Worm (Caenorhabditis elegans): ENCODE results near the gene bus-12.
A peak's percentile ranks its signal among the peaks of the same experiment; 100 is the strongest.

bus-12 gene

DNA sequence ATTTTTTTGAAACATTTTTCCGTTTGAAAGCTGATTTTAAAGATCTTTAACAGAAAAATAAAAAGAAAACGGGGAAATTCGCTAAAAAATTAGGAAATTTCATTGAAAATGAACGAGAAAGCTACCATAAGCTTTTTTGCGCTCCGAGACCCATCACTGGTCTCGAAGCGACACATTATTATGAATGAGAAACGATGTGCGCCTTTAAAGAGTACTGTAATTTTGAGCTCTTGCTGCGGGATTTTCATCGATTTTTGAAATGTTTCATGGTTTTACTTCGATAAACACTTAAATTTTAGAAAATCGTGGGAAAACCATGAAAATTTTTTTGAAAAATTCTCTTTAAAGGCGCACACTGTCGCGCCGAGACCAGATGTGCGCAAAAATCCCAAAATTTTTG is 34.3 kb downstream of the bus-12 start:
- TF ChIP-seq elt-3 (tag; optimal IDR thresholded peaks at IDR 0.05) = no peak
- TF ChIP-seq eor-1 (tag; optimal IDR thresholded peaks at IDR 0.05) = no peak
- no peak for TF ChIP-seq nhr-11 (tag; optimal IDR thresholded peaks at IDR 0.05)
- no peak for TF ChIP-seq unc-62 (GFP tag; optimal IDR thresholded peaks at IDR 0.05)
- TF ChIP-seq nhr-25 (tag; optimal IDR thresholded peaks at IDR 0.05) = no peak
- TF ChIP-seq nhr-77 (tag; optimal IDR thresholded peaks at IDR 0.05) = no peak
- TF ChIP-seq zag-1 (tag; optimal IDR thresholded peaks at IDR 0.05) = no peak
- TF ChIP-seq snpc-4 (tag; optimal IDR thresholded peaks at IDR 0.05) = no peak
- no peak for TF ChIP-seq R02D3.7 (tag; optimal IDR thresholded peaks at IDR 0.05)
- no peak for TF ChIP-seq aly-2 (tag; optimal IDR thresholded peaks at IDR 0.05)
- TF ChIP-seq lsy-12 (tag; optimal IDR thresholded peaks at IDR 0.05) = no peak
- no peak for TF ChIP-seq ztf-11 (tag; optimal IDR thresholded peaks at IDR 0.05)
- TF ChIP-seq ama-1 (optimal IDR thresholded peaks at IDR 0.05) = no peak
- no peak for TF ChIP-seq lin-39 (tag; optimal IDR thresholded peaks at IDR 0.05)
- no peak for TF ChIP-seq fkh-10 (GFP tag; optimal IDR thresholded peaks at IDR 0.05)

DNA sequence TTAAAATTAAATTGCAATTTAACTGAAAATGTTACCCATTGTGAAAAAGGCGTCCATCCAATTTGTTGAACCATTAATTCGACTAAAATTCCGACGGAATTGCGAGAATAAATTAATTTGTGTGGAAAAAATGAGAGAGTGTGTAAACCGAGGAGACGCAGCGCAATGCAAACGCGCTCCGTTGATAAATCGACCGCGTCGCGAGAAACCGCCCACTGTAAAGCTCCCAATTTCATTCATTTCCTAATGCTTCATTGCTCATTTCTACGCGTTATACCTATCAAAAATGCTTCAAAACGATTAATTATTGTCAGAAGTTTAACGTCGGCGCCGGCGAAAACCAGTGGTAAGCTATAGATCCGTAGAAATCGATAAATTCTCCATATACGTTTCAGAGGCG is 41.8 kb downstream of the bus-12 start, which contains the start of the genes Y67H2A.2 and micu-1:
Gene Y67H2A.2, minus strand, starts transcription at position 74 of the 400 bp plus-strand sequence.
Gene micu-1, plus strand, starts transcription at position 181 of the 400 bp plus-strand sequence.
- TF ChIP-seq unc-39 (tag; optimal IDR thresholded peaks at IDR 0.05) (no peak), ceh-16 (tag; optimal IDR thresholded peaks at IDR 0.05) (no peak), sea-2 (GFP tag; optimal IDR thresholded peaks at IDR 0.05) (no peak), fkh-10 (GFP tag; optimal IDR thresholded peaks at IDR 0.05) (peak; percentile 64), mml-1 (tag; optimal IDR thresholded peaks at IDR 0.05) (no peak), elt-3 (tag; optimal IDR thresholded peaks at IDR 0.05) (no peak), nhr-77 (tag; optimal IDR thresholded peaks at IDR 0.05) (no peak), ceh-9 (tag; optimal IDR thresholded peaks at IDR 0.05) (no peak), snpc-4 (tag; optimal IDR thresholded peaks at IDR 0.05) (peak; percentile 58), pha-4 (tag; optimal IDR thresholded peaks at IDR 0.05) (peak; percentile 64), ceh-82 (tag; optimal IDR thresholded peaks at IDR 0.05) (no peak), elt-1 (tag; optimal IDR thresholded peaks at IDR 0.05) (no peak), fkh-2 (tag; optimal IDR thresholded peaks at IDR 0.05) (no peak), ama-1 (optimal IDR thresholded peaks at IDR 0.05) (peak; percentile 15), daf-12 (tag; optimal IDR thresholded peaks at IDR 0.05) (no peak), nhr-12 (tag; optimal IDR thresholded peaks at IDR 0.05) (no peak), eor-1 (tag; optimal IDR thresholded peaks at IDR 0.05) (no peak), nhr-23 (tag; optimal IDR thresholded peaks at IDR 0.05) (peak; percentile 61), lin-15B (tag; optimal IDR thresholded peaks at IDR 0.05) (peak; percentile 90), pqm-1 (tag; optimal IDR thresholded peaks at IDR 0.05) (peak; percentile 20), nhr-76 (tag; optimal IDR thresholded peaks at IDR 0.05) (no peak), nhr-25 (tag; optimal IDR thresholded peaks at IDR 0.05) (peak; percentile 60), ztf-11 (tag; optimal IDR thresholded peaks at IDR 0.05) (no peak), nhr-11 (tag; optimal IDR thresholded peaks at IDR 0.05) (no peak), egl-5 (tag; optimal IDR thresholded peaks at IDR 0.05) (peak; percentile 68), mdl-1 (tag; optimal IDR thresholded peaks at IDR 0.05) (no peak), unc-62 (GFP tag; optimal IDR thresholded peaks at IDR 0.05) (no peak), nhr-43 (tag; optimal IDR thresholded peaks at IDR 0.05; ENCODE audit: poor library complexity, severe bottlenecking) (no peak), ceh-28 (tag; optimal IDR thresholded peaks at IDR 0.05) (peak; percentile 29), ZK546.5 (tag; optimal IDR thresholded peaks at IDR 0.05) (no peak), elt-2 (tag; optimal IDR thresholded peaks at IDR 0.05) (peak; percentile 35), nhr-237 (tag; optimal IDR thresholded peaks at IDR 0.05) (no peak), skn-1 (tag; optimal IDR thresholded peaks at IDR 0.05) (no peak), fos-1 (tag; optimal IDR thresholded peaks at IDR 0.05) (no peak), nhr-67 (tag; optimal IDR thresholded peaks at IDR 0.05) (no peak), tbx-2 (tag; optimal IDR thresholded peaks at IDR 0.05) (no peak), lsy-12 (tag; optimal IDR thresholded peaks at IDR 0.05) (no peak), zag-1 (tag; optimal IDR thresholded peaks at IDR 0.05) (no peak), jun-1 (tag; optimal IDR thresholded peaks at IDR 0.05) (no peak), hmg-11 (tag; optimal IDR thresholded peaks at IDR 0.05) (peak; percentile 71), nhr-28 (tag; optimal IDR thresholded peaks at IDR 0.05) (no peak), lin-39 (tag; optimal IDR thresholded peaks at IDR 0.05) (peak; percentile 69), ztf-4 (tag; optimal IDR thresholded peaks at IDR 0.05) (no peak), R02D3.7 (tag; optimal IDR thresholded peaks at IDR 0.05) (peak; percentile 35), egl-27 (tag; optimal IDR thresholded peaks at IDR 0.05) (no peak), nfya-1 (tag; optimal IDR thresholded peaks at IDR 0.05; ENCODE audit: insufficient read depth) (peak; percentile 80), aly-2 (tag; optimal IDR thresholded peaks at IDR 0.05) (no peak)

All from whole organism, L3 larva.